Worm (Caenorhabditis elegans) whole organism, late embryonic: ENCODE data around the gene fbxa-156.
"Not testable (repeated sequence)": the region's sequence is repeated elsewhere in the genome, so short reads cannot be mapped to it uniquely, and the experiment has no call there.

Experiments used
- C08G9.2 ChIP-seq: sonication (generic microtip); optimal IDR thresholded peaks from 2 replicates; lab custom pipeline; 2016; ENCODE audit warnings: mild to moderate bottlenecking, missing genetic modification characterization, moderate library complexity, missing compliant biosample characterization
- T23F11.4 ChIP-seq: fragments of 200-800 bp; sonication (Bioruptor generic); optimal IDR thresholded peaks from 2 replicates; lab custom pipeline; 2018; ENCODE audit warnings: mild to moderate bottlenecking, missing genetic modification characterization, missing compliant biosample characterization
- dmd-4 ChIP-seq: sonication (generic microtip); optimal IDR thresholded peaks from 2 replicates; lab custom pipeline; 2016; ENCODE audit warnings: borderline replicate concordance, missing genetic modification characterization, missing compliant biosample characterization
- elt-4 ChIP-seq: sonication (generic microtip); optimal IDR thresholded peaks from 2 replicates; lab custom pipeline; 2016; ENCODE audit warnings: missing genetic modification characterization, missing compliant biosample characterization
- ets-4 ChIP-seq: sonication (generic microtip); optimal IDR thresholded peaks from 2 replicates; lab custom pipeline; 2016; ENCODE audit warnings: missing genetic modification characterization, missing compliant biosample characterization
- gmeb-2 ChIP-seq: sonication (generic microtip); optimal IDR thresholded peaks from 2 replicates; lab custom pipeline; 2016; ENCODE audit warnings: missing genetic modification characterization, inconsistent platforms, missing compliant biosample characterization
- hlh-30 ChIP-seq: sonication (generic microtip); optimal IDR thresholded peaks from 2 replicates; lab custom pipeline; 2017; ENCODE audit warnings: antibody characterized with exemption, missing genetic modification characterization, missing compliant biosample characterization; ENCODE audit not compliant: insufficient read depth
- hlh-8 ChIP-seq: sonication (generic microtip); optimal IDR thresholded peaks from 2 replicates; lab custom pipeline; 2016; ENCODE audit warnings: missing genotype, missing genetic modification characterization, missing compliant biosample characterization
- lim-6 ChIP-seq: sonication (generic microtip); optimal IDR thresholded peaks from 2 replicates; lab custom pipeline; 2016; ENCODE audit warnings: missing genetic modification characterization, missing compliant biosample characterization
- nfya-1 ChIP-seq: sonication (generic microtip); optimal IDR thresholded peaks from 2 replicates; lab custom pipeline; 2017; ENCODE audit warnings: missing genetic modification characterization, mild to moderate bottlenecking, missing compliant biosample characterization, antibody characterized with exemption, moderate library complexity
- pag-3 ChIP-seq: sonication (generic microtip); optimal IDR thresholded peaks from 2 replicates; lab custom pipeline; 2016; ENCODE audit warnings: missing compliant biosample characterization, missing genetic modification characterization, borderline replicate concordance
- syd-9 ChIP-seq: sonication (generic microtip); optimal IDR thresholded peaks from 2 replicates; lab custom pipeline; 2016; ENCODE audit warnings: mild to moderate bottlenecking, missing genetic modification characterization, moderate library complexity, missing compliant biosample characterization

DNA sequence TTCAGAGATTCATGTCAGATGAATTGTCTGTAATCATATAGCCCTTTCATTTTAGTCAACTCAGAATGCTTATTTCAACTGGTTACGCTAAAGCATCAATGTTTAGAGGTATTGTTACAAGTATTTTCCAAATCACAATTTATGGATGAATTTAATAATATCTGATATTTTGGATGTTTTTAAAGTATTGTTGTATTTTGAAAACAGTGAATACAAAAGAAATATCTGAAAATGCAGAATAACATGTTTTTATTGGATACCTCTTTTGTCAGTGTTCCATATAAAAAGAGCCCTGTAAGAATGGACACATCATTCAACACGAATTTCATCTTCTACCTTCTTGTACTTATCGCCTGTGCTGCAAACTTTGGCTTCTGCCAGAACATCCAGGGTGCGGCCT lies 2.1 kb downstream of the fbxa-156 start, which contains the start of gene C06H5.12:
- not testable (repeated sequence) for TF ChIP-seq T23F11.4 (GFP tag; lab: Kevin White, UChicago); hlh-8 (tag; lab: Kevin White, UChicago); pag-3 (tag; lab: Kevin White, UChicago); elt-4 (tag; lab: Kevin White, UChicago); gmeb-2 (tag; lab: Kevin White, UChicago); lim-6 (tag; lab: Kevin White, UChicago); hlh-30 (tag; lab: Kevin White, UChicago); dmd-4 (tag; lab: Kevin White, UChicago); syd-9 (tag; lab: Kevin White, UChicago); nfya-1 (tag; lab: Kevin White, UChicago); ets-4 (tag; lab: Kevin White, UChicago); C08G9.2 (tag; lab: Kevin White, UChicago)
